Fruit fly (Drosophila melanogaster) whole organism, embryonic: ENCODE data around the gene MICU3.
A peak's percentile ranks its signal among the peaks of the same experiment; 100 is the strongest.

ENCODE experiments used
- Atf3 ChIP-seq: fragments of 200-800 bp; sonication (Bioruptor generic); optimal IDR thresholded peaks from 3 replicates; lab custom pipeline; 2016; ENCODE audit warnings: missing biosample characterization, missing genetic modification characterization
- CG10209 ChIP-seq: fragments of 200-800 bp; sonication (Bioruptor generic); optimal IDR thresholded peaks from 3 replicates; lab custom pipeline; 2017; ENCODE audit warnings: missing biosample characterization, mild to moderate bottlenecking, missing genetic modification characterization, missing genetic modification reagents
- CG1024 ChIP-seq: fragments of 200-800 bp; sonication (Bioruptor generic); IDR thresholded peaks from 2 replicates; pipeline ENCODE4 v1.3.6; 2022; ENCODE audit warnings: missing biosample characterization, missing genetic modification characterization
- CG10565 ChIP-seq: fragments of 200-800 bp; sonication (Bioruptor generic); optimal IDR thresholded peaks from 3 replicates; lab custom pipeline; 2016; ENCODE audit warnings: missing biosample characterization, mild to moderate bottlenecking, missing genetic modification characterization
- CG11504 ChIP-seq: fragments of 200-800 bp; sonication (Bioruptor generic); optimal IDR thresholded peaks from 3 replicates; lab custom pipeline; 2019; ENCODE audit warnings: missing biosample characterization, mild to moderate bottlenecking, missing genetic modification characterization, moderate library complexity
- CG11723 ChIP-seq: fragments of 200-800 bp; sonication (Bioruptor generic); optimal IDR thresholded peaks from 2 replicates; lab custom pipeline; 2017; ENCODE audit warnings: missing biosample characterization, mild to moderate bottlenecking, missing genetic modification characterization
- CG13894 ChIP-seq: fragments of 200-800 bp; sonication (Bioruptor generic); optimal IDR thresholded peaks from 3 replicates; lab custom pipeline; 2018; ENCODE audit warnings: missing biosample characterization, mild to moderate bottlenecking, missing genetic modification characterization, moderate library complexity
- CG17385 ChIP-seq: fragments of 200-800 bp; sonication (Bioruptor generic); optimal IDR thresholded peaks from 3 replicates; lab custom pipeline; 2018; ENCODE audit warnings: missing biosample characterization, mild to moderate bottlenecking, missing genetic modification characterization
- CG18619 ChIP-seq: fragments of 200-800 bp; sonication (Bioruptor generic); optimal IDR thresholded peaks from 3 replicates; lab custom pipeline; 2017; ENCODE audit warnings: missing biosample characterization, mild to moderate bottlenecking, missing genetic modification characterization
- CG18764 ChIP-seq: fragments of 200-800 bp; sonication (Bioruptor generic); optimal IDR thresholded peaks from 3 replicates; lab custom pipeline; 2016; ENCODE audit warnings: missing biosample characterization, missing genetic modification characterization
- CG2116 ChIP-seq: fragments of 200-800 bp; sonication (Bioruptor generic); optimal IDR thresholded peaks from 3 replicates; lab custom pipeline; 2018; ENCODE audit warnings: missing biosample characterization, mild to moderate bottlenecking, missing genetic modification characterization
- CG2120 ChIP-seq: fragments of 200-800 bp; sonication (Bioruptor generic); optimal IDR thresholded peaks from 3 replicates; lab custom pipeline; 2016; ENCODE audit warnings: missing biosample characterization, missing genetic modification characterization
- CG2199 ChIP-seq: fragments of 200-800 bp; sonication (Bioruptor generic); IDR thresholded peaks from 3 replicates; pipeline ENCODE4 v1.3.6; 2022; ENCODE audit warnings: missing biosample characterization, missing genetic modification characterization
- CG34422 ChIP-seq: fragments of 200-800 bp; sonication (Bioruptor generic); IDR thresholded peaks from 3 replicates; pipeline ENCODE4 v1.3.6; 2022; ENCODE audit warnings: missing biosample characterization, missing genetic modification characterization
- CG4282 ChIP-seq: fragments of 200-800 bp; sonication (Bioruptor generic); optimal IDR thresholded peaks from 2 replicates; lab custom pipeline; 2016; ENCODE audit warnings: missing biosample characterization, missing genetic modification characterization
- CG4328 ChIP-seq: fragments of 200-800 bp; sonication (Bioruptor generic); optimal IDR thresholded peaks from 3 replicates; lab custom pipeline; 2017; ENCODE audit warnings: missing biosample characterization, missing genetic modification reagents, missing genetic modification characterization
- CG8765 ChIP-seq: fragments of 200-800 bp; sonication (Bioruptor generic); IDR thresholded peaks from 2 replicates; pipeline ENCODE4 v1.3.6; 2022; ENCODE audit warnings: missing biosample characterization, missing genetic modification characterization
- CG9215 ChIP-seq: fragments of 200-800 bp; sonication (Bioruptor generic); IDR thresholded peaks from 2 replicates; pipeline ENCODE4 v1.3.6; 2022; ENCODE audit warnings: missing biosample characterization, missing genetic modification characterization
- D19A ChIP-seq: fragments of 200-800 bp; optimal IDR thresholded peaks from 3 replicates; lab custom pipeline; 2019; ENCODE audit warnings: missing biosample characterization, mild to moderate bottlenecking, missing genetic modification characterization, moderate library complexity
- Dad ChIP-seq: fragments of 200-800 bp; sonication (Bioruptor generic); optimal IDR thresholded peaks from 3 replicates; lab custom pipeline; 2016; ENCODE audit warnings: missing biosample characterization, missing genetic modification characterization
- Elba2 ChIP-seq: fragments of 200-800 bp; sonication (Bioruptor generic); optimal IDR thresholded peaks from 3 replicates; lab custom pipeline; 2016; ENCODE audit warnings: missing biosample characterization, missing genetic modification characterization
- GATAe ChIP-seq: fragments of 200-800 bp; sonication (Bioruptor generic); conservative IDR thresholded peaks from 2 replicates; pipeline ENCODE4 v1.3.6; 2022; ENCODE audit warnings: missing biosample characterization, missing genetic modification characterization
- HLH3B ChIP-seq: fragments of 200-800 bp; sonication (Bioruptor generic); IDR thresholded peaks from 2 replicates; pipeline ENCODE4 v1.3.6; 2022; ENCODE audit warnings: missing biosample characterization, missing genetic modification characterization
- Med ChIP-seq: fragments of 200-800 bp; sonication (Bioruptor generic); peaks from one replicate; lab custom pipeline; 2016; ENCODE audit warnings: missing biosample characterization, missing genetic modification characterization, mild to moderate bottlenecking, inconsistent platforms, moderate library complexity
- Mes4 ChIP-seq: fragments of 200-800 bp; sonication (Bioruptor generic); optimal IDR thresholded peaks from 2 replicates; lab custom pipeline; 2016; ENCODE audit warnings: missing biosample characterization, missing genetic modification characterization
- Ptx1 ChIP-seq: fragments of 200-800 bp; sonication (Bioruptor generic); IDR thresholded peaks from 2 replicates; pipeline ENCODE4 v1.3.6; 2022; ENCODE audit warnings: missing biosample characterization, missing genetic modification characterization
- Rfx ChIP-seq: fragments of 200-800 bp; sonication (Bioruptor generic); IDR thresholded peaks from 2 replicates; pipeline ENCODE4 v1.3.6; 2022; ENCODE audit warnings: missing biosample characterization, missing genetic modification characterization
- Scr ChIP-seq: fragments of 200-800 bp; sonication (Bioruptor generic); IDR thresholded peaks from 2 replicates; pipeline ENCODE4 v1.3.6; 2022; ENCODE audit warnings: missing biosample characterization, missing genetic modification characterization; ENCODE audit not compliant: partially characterized antibody
- Sry-β ChIP-seq: fragments of 200-800 bp; sonication (Bioruptor generic); optimal IDR thresholded peaks from 2 replicates; lab custom pipeline; 2018; ENCODE audit warnings: missing biosample characterization, mild to moderate bottlenecking, missing genetic modification characterization, moderate library complexity
- Usf ChIP-seq: fragments of 200-800 bp; sonication (Bioruptor generic); optimal IDR thresholded peaks from 2 replicates; lab custom pipeline; 2017; ENCODE audit warnings: missing genotype, missing biosample characterization, missing genetic modification characterization
- abd-A ChIP-seq: fragments of 200-800 bp; sonication (Bioruptor generic); optimal IDR thresholded peaks from 3 replicates; lab custom pipeline; 2019; ENCODE audit warnings: missing biosample characterization, mild to moderate bottlenecking, missing genetic modification characterization, moderate library complexity
- ase ChIP-seq: fragments of 200-800 bp; sonication (Bioruptor generic); IDR thresholded peaks from 3 replicates; pipeline ENCODE4 v1.3.6; 2022; ENCODE audit warnings: missing biosample characterization, missing genetic modification characterization
- bigmax ChIP-seq: fragments of 200-800 bp; sonication (Bioruptor generic); optimal IDR thresholded peaks from 2 replicates; lab custom pipeline; 2018; ENCODE audit warnings: missing biosample characterization, mild to moderate bottlenecking, missing genetic modification characterization
- btn ChIP-seq: fragments of 200-800 bp; sonication (Bioruptor generic); optimal IDR thresholded peaks from 2 replicates; lab custom pipeline; 2016; ENCODE audit warnings: missing biosample characterization, missing genetic modification characterization
- chinmo ChIP-seq: fragments of 200-800 bp; sonication (Bioruptor generic); IDR thresholded peaks from 4 replicates; pipeline ENCODE4 v1.3.6; 2022; ENCODE audit warnings: missing biosample characterization, missing genetic modification characterization; ENCODE audit not compliant: partially characterized antibody
- gsb ChIP-seq: fragments of 200-800 bp; sonication (Bioruptor generic); IDR thresholded peaks from 2 replicates; pipeline ENCODE4 v1.3.6; 2022; ENCODE audit warnings: missing biosample characterization, missing genetic modification characterization
- ind ChIP-seq: fragments of 200-800 bp; sonication (Bioruptor generic); optimal IDR thresholded peaks from 3 replicates; lab custom pipeline; 2016; ENCODE audit warnings: missing biosample characterization, missing genetic modification characterization
- kni ChIP-seq: fragments of 200-800 bp; sonication (Bioruptor generic); optimal IDR thresholded peaks from 3 replicates; lab custom pipeline; 2017; ENCODE audit warnings: mild to moderate bottlenecking, missing biosample characterization, missing genetic modification reagents, missing genetic modification characterization
- lmd ChIP-seq: fragments of 200-800 bp; sonication (Bioruptor generic); IDR thresholded peaks from 2 replicates; pipeline ENCODE4 v1.3.6; 2022; ENCODE audit warnings: missing biosample characterization, missing genetic modification characterization
- odd ChIP-seq: fragments of 200-800 bp; sonication (Bioruptor generic); optimal IDR thresholded peaks from 2 replicates; lab custom pipeline; 2017; ENCODE audit warnings: missing biosample characterization, mild to moderate bottlenecking, missing genetic modification characterization
- pnt ChIP-seq: fragments of 200-800 bp; sonication (Bioruptor generic); optimal IDR thresholded peaks from 3 replicates; lab custom pipeline; 2016; ENCODE audit warnings: missing biosample characterization, missing genetic modification characterization
- sens-2 ChIP-seq: fragments of 200-800 bp; sonication (Bioruptor generic); IDR thresholded peaks from 2 replicates; pipeline ENCODE4 v1.3.6; 2022; ENCODE audit warnings: missing biosample characterization, missing genetic modification characterization
- sima ChIP-seq: fragments of 200-800 bp; sonication (Bioruptor generic); optimal IDR thresholded peaks from 2 replicates; lab custom pipeline; 2016; ENCODE audit warnings: missing biosample characterization, missing genetic modification characterization
- sqz ChIP-seq: fragments of 200-800 bp; sonication (Bioruptor generic); optimal IDR thresholded peaks from 3 replicates; lab custom pipeline; 2018; ENCODE audit warnings: missing biosample characterization, mild to moderate bottlenecking, missing genetic modification characterization
- sug ChIP-seq: fragments of 200-800 bp; optimal IDR thresholded peaks from 2 replicates; lab custom pipeline; 2019; ENCODE audit warnings: missing biosample characterization, mild to moderate bottlenecking, missing genetic modification characterization, moderate library complexity
- tio ChIP-seq: fragments of 200-800 bp; sonication (Bioruptor generic); optimal IDR thresholded peaks from 2 replicates; lab custom pipeline; 2017; ENCODE audit warnings: missing biosample characterization, missing genetic modification characterization, inconsistent platforms
- trh ChIP-seq: fragments of 200-800 bp; sonication (Bioruptor generic); optimal IDR thresholded peaks from 2 replicates; lab custom pipeline; 2016; ENCODE audit warnings: missing biosample characterization, missing genetic modification characterization
- twi ChIP-seq: fragments of 200-800 bp; optimal IDR thresholded peaks from 2 replicates; lab custom pipeline; 2019; ENCODE audit warnings: missing biosample characterization, mild to moderate bottlenecking, missing genetic modification characterization, moderate library complexity
- wor ChIP-seq: fragments of 200-800 bp; sonication (Bioruptor generic); IDR thresholded peaks from 2 replicates; pipeline ENCODE4 v1.3.6; 2022; ENCODE audit warnings: missing biosample characterization, missing genetic modification characterization
- zf30C ChIP-seq: fragments of 200-800 bp; sonication (Bioruptor generic); optimal IDR thresholded peaks from 3 replicates; lab custom pipeline; 2018; ENCODE audit warnings: missing biosample characterization, mild to moderate bottlenecking, missing genetic modification characterization

Gene MICU3

DNA sequence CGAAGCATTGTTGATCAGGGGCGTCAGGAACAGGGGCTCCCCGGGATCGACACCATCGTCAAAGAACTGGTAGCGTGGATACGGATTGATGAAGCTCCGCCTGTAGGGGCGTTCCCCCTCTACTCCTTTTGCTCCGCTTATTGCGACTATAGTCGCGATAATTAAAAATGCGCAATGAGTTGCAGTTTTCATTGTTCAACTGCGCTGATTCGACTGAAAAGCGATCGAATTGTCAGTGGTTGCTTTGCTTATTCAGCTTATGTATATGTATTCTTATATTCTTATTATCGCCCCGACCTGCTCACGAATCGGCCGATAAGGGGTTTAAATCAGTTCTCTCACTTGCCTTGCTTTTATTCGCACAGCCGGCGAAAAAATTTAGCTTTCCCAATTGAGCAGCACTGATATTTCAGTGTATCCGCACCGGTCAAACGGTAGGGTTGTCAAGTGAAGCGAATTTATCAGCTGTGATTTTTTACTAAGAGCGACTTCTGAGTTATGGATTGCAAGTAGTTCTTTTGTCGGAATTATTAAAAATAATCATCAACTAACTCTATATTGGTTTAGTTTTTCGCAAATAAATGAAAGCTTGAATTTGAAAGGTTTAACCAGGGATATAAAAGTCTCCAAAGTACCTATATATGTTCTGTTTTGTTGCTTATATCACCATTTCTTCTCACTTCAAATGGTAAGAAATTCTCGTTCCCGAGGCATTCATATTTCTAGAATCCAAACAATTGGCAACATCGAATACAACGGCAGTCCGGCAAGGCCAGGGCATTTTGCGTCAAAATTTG lies 17.1 kb downstream of the MICU3 start, which contains the start of the genes CG4572 and CG4686 (continued):
- peak; percentile 68 for TF ChIP-seq CG4328 (GFP tag; lab: Kevin White, UChicago)
- no peak for TF ChIP-seq CG11504
- peak; percentile 66 for TF ChIP-seq Usf (GFP tag; lab: Kevin White, UChicago)
- peak; percentile 83 for TF ChIP-seq lmd (GFP tag; lab: Robert Waterston, UW)
- TF ChIP-seq CG10565 (GFP tag; lab: Kevin White, UChicago) = no peak
- no peak for TF ChIP-seq abd-A (tag; lab: Kevin White, UChicago)
- TF ChIP-seq CG10209 (GFP tag; lab: Kevin White, UChicago) = peak; percentile 63
- peak; percentile 65 for TF ChIP-seq ase
- TF ChIP-seq Dad (GFP tag; lab: Kevin White, UChicago) = peak; percentile 48
- TF ChIP-seq CG18619 (GFP tag; lab: Kevin White, UChicago) = peak; percentile 68
- TF ChIP-seq zf30C (GFP tag; lab: Kevin White, UChicago) = peak; percentile 87
- peak; percentile 55 for TF ChIP-seq CG13894 (tag; lab: Kevin White, UChicago)
- TF ChIP-seq CG2199 (GFP tag; lab: Robert Waterston, UW) = no peak
- no peak for TF ChIP-seq chinmo (GFP tag; lab: Robert Waterston, UW)
- peak; percentile 44 for TF ChIP-seq kni (GFP tag; lab: Kevin White, UChicago)
- peak; percentile 71 for TF ChIP-seq CG18764 (GFP tag; lab: Kevin White, UChicago)
- peak; percentile 46 for TF ChIP-seq sima (GFP tag; lab: Kevin White, UChicago)
- TF ChIP-seq CG2120 = peak; percentile 91
- TF ChIP-seq Rfx = peak; percentile 87
- peak; percentile 70 for TF ChIP-seq pnt
- no peak; the same call in 1 of the 2 replicates for TF ChIP-seq CG1024 (GFP tag; lab: Robert Waterston, UW)
- peak; percentile 50 for TF ChIP-seq CG11723
- peak; percentile 68 for TF ChIP-seq CG2116 (GFP tag; lab: Kevin White, UChicago)
- TF ChIP-seq wor (GFP tag; lab: Robert Waterston, UW) = peak; percentile 40; the same call in 1 of the 2 replicates
- TF ChIP-seq bigmax (GFP tag; lab: Kevin White, UChicago) = no peak
- peak; percentile 55; the same call in 1 of the 2 replicates for TF ChIP-seq GATAe (GFP tag; lab: Robert Waterston, UW)
- TF ChIP-seq btn = peak; percentile 19
- peak; percentile 81 for TF ChIP-seq ind (GFP tag; lab: Kevin White, UChicago)
- TF ChIP-seq Elba2 = peak; percentile 63
- peak; percentile 34 for TF ChIP-seq trh (GFP tag; lab: Kevin White, UChicago)
- peak; percentile 58 for TF ChIP-seq CG17385
- no peak for TF ChIP-seq sqz (GFP tag; lab: Kevin White, UChicago)
- TF ChIP-seq HLH3B (GFP tag; lab: Robert Waterston, UW) = peak; percentile 68
- TF ChIP-seq tio = peak; percentile 72
- TF ChIP-seq CG34422 (GFP tag; lab: Robert Waterston, UW) = peak; percentile 85
- TF ChIP-seq twi (tag; lab: Kevin White, UChicago) = peak; percentile 66
- TF ChIP-seq Scr (GFP tag; lab: Robert Waterston, UW) = peak; percentile 37; the same call in 1 of the 2 replicates
- TF ChIP-seq CG8765 (GFP tag; lab: Robert Waterston, UW) = peak; percentile 53
- TF ChIP-seq Sry-β (GFP tag; lab: Kevin White, UChicago) = peak; percentile 84
- TF ChIP-seq sens-2 (GFP tag; lab: Robert Waterston, UW) = peak; percentile 33; the same call in 1 of the 2 replicates
- peak; percentile 57 for TF ChIP-seq CG4282 (GFP tag; lab: Kevin White, UChicago)
- peak; percentile 62 for TF ChIP-seq D19A (tag; lab: Kevin White, UChicago)
- TF ChIP-seq sug (tag; lab: Kevin White, UChicago) = peak; percentile 78
- TF ChIP-seq gsb (GFP tag; lab: Robert Waterston, UW) = no peak
- TF ChIP-seq Med = peak; percentile 96
- peak; percentile 74 for TF ChIP-seq Mes4 (GFP tag; lab: Kevin White, UChicago)
- peak; percentile 79 for TF ChIP-seq CG9215 (GFP tag; lab: Robert Waterston, UW)
- TF ChIP-seq Atf3 (GFP tag; lab: Kevin White, UChicago) = peak; percentile 55
- peak; percentile 91 for TF ChIP-seq Ptx1 (GFP tag; lab: Robert Waterston, UW)
- peak; percentile 48 for TF ChIP-seq odd (GFP tag; lab: Kevin White, UChicago)
